Fruit fly (Drosophila melanogaster) whole organism: Measurements from ENCODE around the gene CG14515.

Source experiments
- CG8478 ChIP-seq: fragments of >200 bp; optimal IDR thresholded peaks from 2 replicates; lab custom pipeline; 2018; ENCODE audit warnings: inconsistent platforms
- Dll ChIP-seq: fragments of >200 bp; optimal IDR thresholded peaks from 2 replicates; lab custom pipeline; 2017
- EcR ChIP-seq, 2 experiments: fragments of >200 bp; optimal IDR thresholded peaks; 2 replicates each; lab custom pipeline; 2017; ENCODE audit warnings: missing biosample characterization in 2 of 2, missing genetic modification characterization in 2 of 2, missing genetic modification reagents in 2 of 2
- pan ChIP-seq: fragments of >200 bp; optimal IDR thresholded peaks from 2 replicates; lab custom pipeline; 2017
- psq ChIP-seq: fragments of >200 bp; optimal IDR thresholded peaks from 2 replicates; lab custom pipeline; 2017
- usp ChIP-seq: fragments of >200 bp; optimal IDR thresholded peaks from 2 replicates; lab custom pipeline; 2017; ENCODE audit warnings: missing biosample characterization, missing genetic modification characterization, mixed read lengths

Gene CG14515

dm6 chr3R:29199807-29200693, 2.7 kb downstream of the CG14515 start, which contains the start of gene CG11899:
CG11899 (plus strand) TSS chr3R:29200454.
- peak; percentile 86 to 91 for TF ChIP-seq EcR (GFP tag; optimal IDR thresholded peaks at IDR 0.05; lab: Kevin White, UChicago)
- TF ChIP-seq CG8478 (lab: Kevin White, UChicago): no peak
- TF ChIP-seq usp (GFP tag; lab: Kevin White, UChicago): no peak

- TF ChIP-seq usp (GFP tag; lab: Kevin White, UChicago) (no peak), EcR (GFP tag; optimal IDR thresholded peaks at IDR 0.05; lab: Kevin White, UChicago) (no peak), psq (no peak), Dll (lab: Kevin White, UChicago) (no peak), CG8478 (lab: Kevin White, UChicago) (no peak), pan (lab: Kevin White, UChicago) (no peak)
Observed at dm6 chr3R:29202418-29202817, 5.1 kb downstream of the CG14515 start, which contains the start of gene Mesh1. Mesh1 (minus strand) TSS chr3R:29202525.

- no peak for TF ChIP-seq EcR (GFP tag; optimal IDR thresholded peaks at IDR 0.05; lab: Kevin White, UChicago)
- no peak for TF ChIP-seq pan (lab: Kevin White, UChicago)
- TF ChIP-seq CG8478 (lab: Kevin White, UChicago): no peak
- no peak for TF ChIP-seq psq
- no peak for TF ChIP-seq Dll (lab: Kevin White, UChicago)
- TF ChIP-seq usp (GFP tag; lab: Kevin White, UChicago): no peak
Observed at dm6 chr3R:29204033-29204432, 6.7 kb downstream of the CG14515 start, which contains the start of gene Cyt-c1L. Cyt-c1L (minus strand) TSS chr3R:29204133.

dm6 chr3R:29204612-29205480, 7.5 kb downstream of the CG14515 start:
- TF ChIP-seq pan (lab: Kevin White, UChicago) (no peak), EcR (GFP tag; optimal IDR thresholded peaks at IDR 0.05; lab: Kevin White, UChicago) (no peak), CG8478 (lab: Kevin White, UChicago) (no peak), psq (no peak), usp (GFP tag; lab: Kevin White, UChicago) (no peak)

dm6 chr3R:29206198-29207011, 9.0 kb downstream of the CG14515 start:
- no peak for TF ChIP-seq psq
- TF ChIP-seq pan (lab: Kevin White, UChicago): no peak
- no peak for TF ChIP-seq Dll (lab: Kevin White, UChicago)
- TF ChIP-seq usp (GFP tag; lab: Kevin White, UChicago): no peak
- peak; percentile 28 for TF ChIP-seq CG8478 (lab: Kevin White, UChicago)
- TF ChIP-seq EcR (GFP tag; optimal IDR thresholded peaks at IDR 0.05; lab: Kevin White, UChicago): no peak

DNA sequence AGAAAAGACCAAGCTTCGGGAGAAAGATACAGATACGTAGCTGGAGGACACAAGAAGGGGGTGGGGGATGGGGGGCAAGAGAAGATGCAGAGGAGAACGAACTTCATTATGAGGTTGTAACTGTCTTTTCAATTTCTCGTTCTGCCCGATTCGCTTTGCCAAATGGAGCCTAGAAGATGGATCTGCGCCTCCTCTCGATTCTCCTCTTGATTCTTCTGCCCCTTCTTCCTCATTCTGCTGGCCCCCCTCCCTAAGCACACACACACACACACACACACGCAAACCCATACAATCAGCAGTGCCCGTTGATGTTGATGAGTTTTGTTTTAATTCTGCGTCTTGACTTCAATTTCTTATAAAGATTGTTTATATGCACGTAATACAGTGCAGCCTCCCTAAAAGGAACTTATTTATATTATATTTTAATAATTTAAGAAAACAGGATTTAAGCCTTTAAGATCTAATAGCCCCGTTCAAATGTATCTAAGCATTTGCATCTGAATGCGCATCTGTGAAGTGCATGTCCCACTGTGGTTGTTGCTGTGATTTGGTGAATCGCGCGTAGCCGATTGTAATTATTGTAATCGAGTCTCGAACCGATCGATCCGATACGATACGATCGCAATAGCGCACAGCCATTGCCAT, 9.8 kb downstream of the CG14515 start:
- TF ChIP-seq EcR (GFP tag; optimal IDR thresholded peaks at IDR 0.05; lab: Kevin White, UChicago) (peak in 1 of 2 experiments; percentile 32), psq (no peak)

DNA sequence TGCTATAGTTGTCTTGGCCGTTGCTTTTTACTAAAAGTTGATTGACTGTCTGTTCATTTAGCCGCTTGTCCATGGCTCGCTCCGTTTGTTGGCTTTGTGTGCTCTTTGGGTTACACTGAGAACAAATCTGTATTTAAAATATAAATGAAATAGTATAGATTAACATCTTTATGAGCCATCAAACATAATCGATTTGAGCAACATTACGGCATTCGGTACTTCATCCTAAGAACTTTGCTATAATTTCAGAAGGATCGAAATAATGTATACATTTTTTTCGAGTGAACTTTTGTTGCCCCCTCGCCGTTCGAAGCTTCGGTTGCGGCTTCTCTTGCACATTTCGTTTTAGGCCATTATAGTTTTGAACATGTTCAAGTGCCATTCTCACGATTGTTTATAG, 10.6 kb downstream of the CG14515 start:
- TF ChIP-seq CG8478 (lab: Kevin White, UChicago) (no peak), EcR (GFP tag; optimal IDR thresholded peaks at IDR 0.05; lab: Kevin White, UChicago) (no peak), psq (no peak), pan (lab: Kevin White, UChicago) (no peak), usp (GFP tag; lab: Kevin White, UChicago) (no peak), Dll (lab: Kevin White, UChicago) (no peak)

- no peak for TF ChIP-seq usp (GFP tag; lab: Kevin White, UChicago)
- no peak for TF ChIP-seq pan (lab: Kevin White, UChicago)
- no peak for TF ChIP-seq Dll (lab: Kevin White, UChicago)
- no peak for TF ChIP-seq CG8478 (lab: Kevin White, UChicago)
- TF ChIP-seq psq: no peak
- TF ChIP-seq EcR (GFP tag; optimal IDR thresholded peaks at IDR 0.05; lab: Kevin White, UChicago): no peak
Observed at dm6 chr3R:29210091-29210490, 12.7 kb downstream of the CG14515 start.

DNA sequence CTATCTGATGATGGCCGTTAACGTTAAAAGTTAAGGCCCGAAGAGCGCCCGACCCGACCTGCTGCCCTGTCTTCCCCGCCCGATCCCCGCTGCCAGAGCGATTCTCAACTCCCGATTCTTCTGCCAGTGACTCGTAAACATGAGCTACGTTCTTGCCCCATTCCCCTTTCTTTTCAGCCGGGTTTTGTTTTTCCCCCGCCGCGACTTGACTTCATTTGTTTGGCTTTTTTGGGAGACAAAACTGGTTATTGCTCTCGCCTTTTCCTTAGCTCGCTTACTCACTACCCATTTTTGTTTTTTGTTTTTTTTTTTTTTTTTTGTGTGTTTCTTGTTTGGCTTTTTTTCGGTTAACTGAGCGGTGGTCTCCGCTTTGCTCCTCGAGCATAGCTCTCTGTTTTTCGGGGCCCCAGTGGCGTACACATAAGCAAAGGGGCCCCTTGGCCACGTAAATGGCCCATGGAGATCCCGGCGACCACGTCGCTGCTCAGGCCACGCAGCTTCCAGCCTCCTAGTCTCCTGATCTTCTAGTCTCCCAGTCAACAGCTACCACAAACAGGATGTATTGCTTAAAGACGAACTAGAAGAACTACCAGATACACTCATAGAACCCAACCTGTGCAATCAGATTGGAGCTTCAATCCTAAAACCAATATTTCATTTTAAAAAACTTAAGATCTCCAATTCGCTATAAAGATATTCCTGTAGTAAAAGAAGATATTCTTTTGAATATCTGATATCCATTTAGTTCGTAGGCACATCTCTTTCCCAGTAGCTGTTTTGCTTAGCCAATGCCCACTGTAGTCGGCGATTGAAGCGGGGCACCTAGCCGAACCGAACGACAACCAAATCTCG, 13.4 kb downstream of the CG14515 start:
- TF ChIP-seq pan (lab: Kevin White, UChicago) (no peak), usp (GFP tag; lab: Kevin White, UChicago) (no peak), EcR (GFP tag; optimal IDR thresholded peaks at IDR 0.05; lab: Kevin White, UChicago) (peak in 1 of 2 experiments; percentile 70), CG8478 (lab: Kevin White, UChicago) (no peak), psq (no peak), Dll (lab: Kevin White, UChicago) (peak; percentile 11)
